Worm (Caenorhabditis elegans) whole organism, late embryonic: ENCODE data around the gene ggtb-1.

Experiments used
- T23F11.4 ChIP-seq: fragments of 200-800 bp; sonication (Bioruptor generic); optimal IDR thresholded peaks from 2 replicates; lab custom pipeline; 2018; ENCODE audit warnings: mild to moderate bottlenecking, missing genetic modification characterization, missing compliant biosample characterization
- Y22D7AL.16 ChIP-seq: sonication (generic microtip); optimal IDR thresholded peaks from 2 replicates; lab custom pipeline; 2016; ENCODE audit warnings: missing genetic modification characterization, missing compliant biosample characterization
- ama-1 ChIP-seq: fragments of 150-350 bp; optimal IDR thresholded peaks from 2 replicates; lab custom pipeline; 2014
- ceh-14 ChIP-seq: sonication (generic microtip); optimal IDR thresholded peaks from 2 replicates; lab custom pipeline; 2016; ENCODE audit warnings: missing genotype, missing genetic modification characterization, missing compliant biosample characterization
- ceh-18 ChIP-seq: sonication (generic microtip); optimal IDR thresholded peaks from 2 replicates; lab custom pipeline; 2016; ENCODE audit warnings: missing genetic modification characterization, missing compliant biosample characterization
- ceh-19 ChIP-seq: fragments of 200-800 bp; sonication (Bioruptor generic); optimal IDR thresholded peaks from 2 replicates; lab custom pipeline; 2018; ENCODE audit warnings: mild to moderate bottlenecking, missing genetic modification characterization, missing compliant biosample characterization
- ceh-22 ChIP-seq: sonication (generic microtip); optimal IDR thresholded peaks from 2 replicates; lab custom pipeline; 2017; ENCODE audit warnings: missing biosample characterization, missing genetic modification characterization
- ceh-24 ChIP-seq: sonication (generic microtip); optimal IDR thresholded peaks from 2 replicates; lab custom pipeline; 2016; ENCODE audit warnings: mild to moderate bottlenecking, missing genetic modification characterization, missing compliant biosample characterization
- ceh-30 ChIP-seq: fragments of 150-350 bp; optimal IDR thresholded peaks from 2 replicates; lab custom pipeline; 2014; ENCODE audit warnings: missing biosample characterization, missing genetic modification characterization
- ceh-34 ChIP-seq: sonication (generic microtip); optimal IDR thresholded peaks from 2 replicates; lab custom pipeline; 2016; ENCODE audit warnings: mild to moderate bottlenecking, missing genetic modification characterization, missing compliant biosample characterization
- ceh-45 ChIP-seq: fragments of 200-800 bp; sonication (Bioruptor generic); IDR thresholded peaks from 2 replicates; pipeline ENCODE4 v1.3.6; 2022; ENCODE audit warnings: missing genetic modification reagents, missing genetic modification characterization, missing compliant biosample characterization
- ceh-6 ChIP-seq: fragments of 200-800 bp; sonication (Bioruptor generic); optimal IDR thresholded peaks from 2 replicates; lab custom pipeline; 2018; ENCODE audit warnings: mild to moderate bottlenecking, missing genetic modification characterization, missing compliant biosample characterization
- ceh-9 ChIP-seq: sonication (generic microtip); optimal IDR thresholded peaks from 2 replicates; lab custom pipeline; 2016; ENCODE audit warnings: mild to moderate bottlenecking, missing genetic modification characterization, inconsistent platforms, missing compliant biosample characterization
- che-1 ChIP-seq: sonication (generic microtip); optimal IDR thresholded peaks from 2 replicates; lab custom pipeline; 2016; ENCODE audit warnings: mild to moderate bottlenecking, missing genetic modification characterization, missing compliant biosample characterization
- elt-2 ChIP-seq: sonication (generic microtip); optimal IDR thresholded peaks from 2 replicates; lab custom pipeline; 2016; ENCODE audit warnings: missing genetic modification reagents, missing genetic modification characterization, missing compliant biosample characterization
- elt-4 ChIP-seq: sonication (generic microtip); optimal IDR thresholded peaks from 2 replicates; lab custom pipeline; 2016; ENCODE audit warnings: missing genetic modification characterization, missing compliant biosample characterization
- eyg-1 ChIP-seq: sonication (generic microtip); optimal IDR thresholded peaks from 2 replicates; lab custom pipeline; 2016; ENCODE audit warnings: missing genotype, missing genetic modification characterization, missing compliant biosample characterization
- hlh-13 ChIP-seq: fragments of 200-800 bp; sonication (Bioruptor generic); optimal IDR thresholded peaks from 2 replicates; lab custom pipeline; 2018; ENCODE audit warnings: mild to moderate bottlenecking, missing genetic modification characterization, missing compliant biosample characterization
- hlh-15 ChIP-seq: sonication (generic microtip); optimal IDR thresholded peaks from 2 replicates; lab custom pipeline; 2016; ENCODE audit warnings: missing genetic modification characterization, missing compliant biosample characterization
- hlh-30 ChIP-seq: sonication (generic microtip); optimal IDR thresholded peaks from 2 replicates; lab custom pipeline; 2017; ENCODE audit warnings: antibody characterized with exemption, missing genetic modification characterization, missing compliant biosample characterization; ENCODE audit not compliant: insufficient read depth
- hlh-6 ChIP-seq: sonication (generic microtip); optimal IDR thresholded peaks from 2 replicates; lab custom pipeline; 2016; ENCODE audit warnings: missing genotype, missing genetic modification characterization, missing compliant biosample characterization
- lin-11 ChIP-seq: fragments of 200-800 bp; sonication (Bioruptor generic); optimal IDR thresholded peaks from 2 replicates; lab custom pipeline; 2018; ENCODE audit warnings: mild to moderate bottlenecking, missing genetic modification characterization, missing compliant biosample characterization
- madf-2 ChIP-seq: sonication (generic microtip); optimal IDR thresholded peaks from 2 replicates; lab custom pipeline; 2017; ENCODE audit warnings: missing genetic modification characterization, missing compliant biosample characterization
- nfya-1 ChIP-seq: sonication (generic microtip); optimal IDR thresholded peaks from 2 replicates; lab custom pipeline; 2017; ENCODE audit warnings: missing genetic modification characterization, mild to moderate bottlenecking, missing compliant biosample characterization, antibody characterized with exemption, moderate library complexity
- nhr-11 ChIP-seq: fragments of 150-350 bp; optimal IDR thresholded peaks from 2 replicates; lab custom pipeline; 2014; ENCODE audit warnings: missing biosample characterization, missing genetic modification characterization
- nhr-232 ChIP-seq: sonication (generic microtip); optimal IDR thresholded peaks from 2 replicates; lab custom pipeline; 2016; ENCODE audit warnings: missing genetic modification characterization, missing compliant biosample characterization
- pat-9 ChIP-seq: fragments of 200-800 bp; sonication (Bioruptor generic); optimal IDR thresholded peaks from 2 replicates; lab custom pipeline; 2018; ENCODE audit warnings: mild to moderate bottlenecking, missing genetic modification characterization, moderate library complexity, missing compliant biosample characterization
- pax-1 ChIP-seq: fragments of 150-350 bp; optimal IDR thresholded peaks from 2 replicates; lab custom pipeline; 2014; ENCODE audit warnings: missing biosample characterization, missing genetic modification characterization
- pha-2 ChIP-seq: sonication (generic microtip); optimal IDR thresholded peaks from 2 replicates; lab custom pipeline; 2017; ENCODE audit warnings: mild to moderate bottlenecking, missing genetic modification characterization, missing compliant biosample characterization
- pros-1 ChIP-seq: fragments of 150-350 bp; optimal IDR thresholded peaks from 2 replicates; lab custom pipeline; 2014; ENCODE audit warnings: missing biosample characterization, missing genetic modification reagents, missing genetic modification characterization
- ref-2 ChIP-seq: sonication (generic microtip); optimal IDR thresholded peaks from 2 replicates; lab custom pipeline; 2016; ENCODE audit warnings: missing genetic modification characterization, missing compliant biosample characterization
- sox-2 ChIP-seq: fragments of 200-800 bp; sonication (Bioruptor generic); IDR thresholded peaks from 2 replicates; pipeline ENCODE4 v1.3.6; 2022; ENCODE audit warnings: missing genetic modification reagents, missing genetic modification characterization, missing compliant biosample characterization
- tbx-7 ChIP-seq: sonication (generic microtip); optimal IDR thresholded peaks from 2 replicates; lab custom pipeline; 2016; ENCODE audit warnings: missing genotype, missing genetic modification characterization, missing compliant biosample characterization
- unc-3 ChIP-seq, 2 experiments: fragments of 200-800 bp in 1 of 2; sonication (Bioruptor generic) in 1 of 2; sonication (generic microtip) in 1 of 2; conservative IDR thresholded peaks in 1 of 2; optimal IDR thresholded peaks in 1 of 2; 2 replicates each; pipeline versions ENCODE4 v1.3.6 to Lab custom; 2016 to 2022; ENCODE audit warnings: missing compliant biosample characterization in 2 of 2, missing genetic modification characterization in 2 of 2, missing genetic modification reagents in 1 of 2
- unc-42 ChIP-seq: sonication (generic microtip); optimal IDR thresholded peaks from 2 replicates; lab custom pipeline; 2016; ENCODE audit warnings: missing genotype, missing genetic modification characterization, missing compliant biosample characterization
- unc-55 ChIP-seq: sonication (generic microtip); optimal IDR thresholded peaks from 2 replicates; lab custom pipeline; 2017; ENCODE audit warnings: missing biosample characterization, missing genetic modification reagents, missing genetic modification characterization

The ggtb-1 gene

ce11 chrIII:7140228-7140710, 6.7 kb downstream of the ggtb-1 start:
- TF ChIP-seq ama-1 (peak; percentile 58), ceh-30 (no peak), hlh-30 (peak; percentile 59), T23F11.4 (GFP tag; lab: Kevin White, UChicago) (no peak), elt-4 (tag; lab: Kevin White, UChicago) (no peak), ceh-22 (no peak), ref-2 (tag; lab: Kevin White, UChicago) (peak; percentile 13), lin-11 (tag; lab: Kevin White, UChicago) (no peak), sox-2 (no peak), ceh-24 (tag; lab: Kevin White, UChicago) (no peak), ceh-18 (tag; lab: Kevin White, UChicago) (no peak), ceh-34 (no peak), unc-3 (GFP tag; conservative IDR thresholded peaks at IDR 0.05; lab: Robert Waterston, UW) (no peak), unc-3 (tag; optimal IDR thresholded peaks at IDR 0.05; lab: Kevin White, UChicago) (no peak), ceh-45 (GFP tag; lab: Robert Waterston, UW) (no peak), Y22D7AL.16 (tag; lab: Kevin White, UChicago) (no peak), che-1 (tag; lab: Kevin White, UChicago) (no peak), unc-55 (GFP tag; lab: Kevin White, UChicago) (no peak), pha-2 (tag; lab: Kevin White, UChicago) (no peak), ceh-14 (tag; lab: Kevin White, UChicago) (no peak), pat-9 (tag; lab: Kevin White, UChicago) (no peak)

ce11 chrIII:7141285-7141715, 7.7 kb downstream of the ggtb-1 start:
- peak; percentile 11 for TF ChIP-seq elt-2 (tag; lab: Kevin White, UChicago)
- no peak for TF ChIP-seq hlh-13
- TF ChIP-seq pros-1 (tag; lab: Kevin White, UChicago): no peak
- TF ChIP-seq madf-2 (tag; lab: Kevin White, UChicago): no peak
- no peak for TF ChIP-seq nhr-11 (tag; lab: Kevin White, UChicago)
- peak; percentile 87 for TF ChIP-seq ama-1
- TF ChIP-seq unc-55 (GFP tag; lab: Kevin White, UChicago): no peak
- TF ChIP-seq hlh-6 (tag; lab: Kevin White, UChicago): no peak

- TF ChIP-seq ceh-19 (GFP tag; lab: Kevin White, UChicago) (no peak), hlh-30 (peak; percentile 25), ama-1 (peak; percentile 39)
These were observed 8.6 kb downstream of the ggtb-1 start for ce11 chrIII:7142172-7142601.

ce11 chrIII:7144749-7145148, 11.2 kb downstream of the ggtb-1 start, which contains the start of gene glr-2:
TSS of gene glr-2 (minus strand) at chrIII:7144959.
- TF ChIP-seq unc-42 (tag; lab: Kevin White, UChicago) (peak; percentile 59), lin-11 (tag; lab: Kevin White, UChicago) (no peak)

- no peak for TF ChIP-seq nhr-232 (tag; lab: Kevin White, UChicago)
- TF ChIP-seq elt-4 (tag; lab: Kevin White, UChicago): no peak
- no peak for TF ChIP-seq pax-1
- TF ChIP-seq tbx-7 (tag; lab: Kevin White, UChicago): no peak
- no peak for TF ChIP-seq nfya-1
- no peak for TF ChIP-seq eyg-1
- TF ChIP-seq unc-3 (GFP tag; conservative IDR thresholded peaks at IDR 0.05; lab: Robert Waterston, UW): no peak
- no peak for TF ChIP-seq unc-3 (tag; optimal IDR thresholded peaks at IDR 0.05; lab: Kevin White, UChicago)
- TF ChIP-seq hlh-6 (tag; lab: Kevin White, UChicago): no peak
- no peak for TF ChIP-seq pha-2 (tag; lab: Kevin White, UChicago)
- TF ChIP-seq ceh-6: no peak
- no peak for TF ChIP-seq ceh-9 (tag; lab: Kevin White, UChicago)
- no peak for TF ChIP-seq ceh-19 (GFP tag; lab: Kevin White, UChicago)
- no peak for TF ChIP-seq hlh-15 (tag; lab: Kevin White, UChicago)
- TF ChIP-seq unc-55 (GFP tag; lab: Kevin White, UChicago): no peak
- no peak for TF ChIP-seq ceh-14 (tag; lab: Kevin White, UChicago)
These were observed 12.8 kb downstream of the ggtb-1 start for ce11 chrIII:7146341-7146740.
